Worm (Caenorhabditis elegans): Measurements from ENCODE around the gene W04G3.12.

Gene W04G3.12

DNA sequence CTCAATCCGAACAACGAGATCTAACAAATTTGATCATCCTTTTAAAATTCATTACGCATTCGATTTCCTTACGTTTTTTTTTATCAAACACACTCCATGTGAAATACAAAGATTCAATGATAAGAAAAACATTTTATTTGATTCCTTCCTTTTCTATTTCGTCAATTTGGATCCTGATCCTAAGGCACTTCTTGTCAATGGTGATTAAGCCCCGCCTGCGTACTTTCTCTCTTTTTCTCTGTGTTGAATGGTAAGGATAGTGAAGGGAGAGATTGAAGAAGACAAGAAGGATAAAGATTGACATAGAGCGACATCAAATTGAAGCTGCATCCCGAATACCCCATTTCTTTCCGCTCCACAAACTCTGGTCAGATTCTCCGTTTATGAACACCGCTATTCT is 32.6 kb upstream of the W04G3.12 start, which contains the start of gene grd-1:
TSS of gene grd-1 (plus strand) at position 241 of the 400 bp plus-strand sequence.
- TF ChIP-seq snpc-4 (tag; optimal IDR thresholded peaks at IDR 0.05) (no peak), lsy-2 (tag; optimal IDR thresholded peaks at IDR 0.05) (no peak), ztf-11 (tag; optimal IDR thresholded peaks at IDR 0.05) (no peak), lin-32 (GFP tag; optimal IDR thresholded peaks at IDR 0.05) (no peak), zip-8 (tag; optimal IDR thresholded peaks at IDR 0.05) (no peak), cnd-1 (tag; optimal IDR thresholded peaks at IDR 0.05) (no peak), bed-3 (GFP tag; optimal IDR thresholded peaks at IDR 0.05) (no peak), nhr-237 (tag; optimal IDR thresholded peaks at IDR 0.05) (no peak), blmp-1 (tag; optimal IDR thresholded peaks at IDR 0.05) (no peak), mls-2 (tag; optimal IDR thresholded peaks at IDR 0.05) (no peak), nhr-12 (tag; optimal IDR thresholded peaks at IDR 0.05) (no peak), ham-2 (GFP tag; optimal IDR thresholded peaks at IDR 0.05) (no peak), unc-120 (tag; optimal IDR thresholded peaks at IDR 0.05; ENCODE audit: poor library complexity, severe bottlenecking) (no peak), hlh-1 (tag; optimal IDR thresholded peaks at IDR 0.05) (no peak)

DNA sequence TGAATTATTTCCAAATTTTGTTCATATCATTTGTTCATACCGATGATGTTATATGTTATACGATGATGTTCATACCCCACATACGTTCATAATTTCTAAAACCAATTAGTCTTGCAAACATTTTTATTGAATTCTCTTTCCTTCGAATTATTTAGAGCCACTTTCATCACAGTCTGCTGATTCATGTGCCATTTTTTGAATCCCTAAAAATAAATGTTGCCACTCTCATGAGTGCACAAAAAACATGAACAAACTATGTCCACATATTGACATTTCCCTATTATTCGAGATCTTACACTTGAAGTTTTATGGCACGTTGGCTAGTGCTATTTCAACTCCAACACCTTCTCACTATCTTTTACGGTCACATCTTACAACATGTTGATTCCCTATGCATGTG is 30.5 kb upstream of the W04G3.12 start, which contains the start of gene clc-17:
TSS of gene clc-17 (plus strand) at position 301 of the 400 bp plus-strand sequence.
- no peak for TF ChIP-seq sem-2 (GFP tag; optimal IDR thresholded peaks at IDR 0.05)
- no peak for TF ChIP-seq nhr-237 (tag; optimal IDR thresholded peaks at IDR 0.05)

DNA sequence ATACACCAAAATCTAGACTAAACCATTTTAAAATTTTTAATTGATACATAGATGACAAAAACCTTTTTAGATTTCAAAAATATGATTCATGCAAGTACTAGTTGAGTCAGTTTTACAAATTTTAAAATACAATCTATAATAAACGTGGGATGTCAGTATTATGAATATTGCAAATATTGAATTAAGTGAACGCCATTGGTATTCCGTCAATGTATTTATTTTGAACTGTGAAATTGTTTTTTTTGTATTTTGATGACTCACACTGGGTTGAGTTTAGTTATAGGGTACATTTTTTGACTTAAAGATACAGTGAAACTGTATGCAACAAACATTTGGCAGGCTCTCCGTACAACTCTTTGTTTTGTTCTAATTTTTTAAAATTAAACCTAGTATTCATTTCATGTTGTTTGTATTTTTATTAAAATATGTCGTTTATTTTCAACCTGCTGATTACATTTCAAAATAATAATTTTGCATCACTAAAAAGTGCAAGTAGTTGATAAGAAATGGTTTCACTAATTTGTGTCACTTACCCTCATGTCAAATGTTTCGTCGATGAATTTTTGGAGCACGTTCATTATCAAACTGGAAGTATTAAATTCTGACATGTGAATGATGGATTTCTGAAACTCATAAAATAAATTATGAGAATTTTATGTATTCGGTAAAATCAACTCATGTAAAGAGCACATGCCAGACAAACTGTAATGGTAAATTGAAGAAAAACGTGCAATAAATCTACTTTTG is 28.5 kb upstream of the W04G3.12 start, which contains the start of gene W02H3.1:
TSS of gene W02H3.1 (minus strand) at position 578 of the 747 bp plus-strand sequence.
- TF ChIP-seq elt-1 (tag; optimal IDR thresholded peaks at IDR 0.05; ENCODE audit: borderline replicate concordance, insufficient read depth) (no peak), M03D4.4 (tag; optimal IDR thresholded peaks at IDR 0.05) (no peak), bed-3 (GFP tag; optimal IDR thresholded peaks at IDR 0.05) (no peak), lin-13 (tag; optimal IDR thresholded peaks at IDR 0.05) (no peak)

DNA sequence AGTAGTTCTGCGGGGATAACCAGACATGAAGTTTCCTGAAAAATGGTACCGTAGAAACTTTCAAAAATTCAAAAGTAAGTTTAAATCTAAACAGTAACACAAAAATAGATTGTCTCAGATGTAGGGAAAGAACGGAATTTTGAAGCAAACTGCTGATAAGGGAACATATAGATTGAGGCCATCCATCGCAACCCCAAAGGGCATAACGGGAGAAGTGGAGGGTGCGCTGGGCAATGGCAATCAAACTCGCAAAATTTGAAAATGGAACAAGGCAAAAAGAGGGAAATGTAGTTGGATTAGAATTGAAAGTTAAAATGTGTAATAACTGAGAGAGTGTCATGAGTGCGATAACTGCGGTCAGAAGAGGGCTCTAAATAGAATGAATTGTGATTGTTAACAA is 26.6 kb upstream of the W04G3.12 start:
- TF ChIP-seq sptf-1 (tag; optimal IDR thresholded peaks at IDR 0.05) (no peak), tbx-8 (GFP tag; optimal IDR thresholded peaks at IDR 0.05) (no peak), mep-1 (tag; optimal IDR thresholded peaks at IDR 0.05) (no peak), nhr-12 (tag; optimal IDR thresholded peaks at IDR 0.05) (no peak), blmp-1 (tag; optimal IDR thresholded peaks at IDR 0.05) (no peak), unc-120 (tag; optimal IDR thresholded peaks at IDR 0.05; ENCODE audit: poor library complexity, severe bottlenecking) (no peak), lsy-2 (tag; optimal IDR thresholded peaks at IDR 0.05) (no peak), nhr-2 (tag; optimal IDR thresholded peaks at IDR 0.05) (no peak), nhr-76 (tag; optimal IDR thresholded peaks at IDR 0.05) (no peak), unc-39 (tag; optimal IDR thresholded peaks at IDR 0.05) (no peak), pha-4 (tag; optimal IDR thresholded peaks at IDR 0.05) (no peak), bed-3 (GFP tag; optimal IDR thresholded peaks at IDR 0.05) (no peak), elt-3 (tag; optimal IDR thresholded peaks at IDR 0.05) (no peak), ceh-43 (GFP tag; optimal IDR thresholded peaks at IDR 0.05) (no peak)

DNA sequence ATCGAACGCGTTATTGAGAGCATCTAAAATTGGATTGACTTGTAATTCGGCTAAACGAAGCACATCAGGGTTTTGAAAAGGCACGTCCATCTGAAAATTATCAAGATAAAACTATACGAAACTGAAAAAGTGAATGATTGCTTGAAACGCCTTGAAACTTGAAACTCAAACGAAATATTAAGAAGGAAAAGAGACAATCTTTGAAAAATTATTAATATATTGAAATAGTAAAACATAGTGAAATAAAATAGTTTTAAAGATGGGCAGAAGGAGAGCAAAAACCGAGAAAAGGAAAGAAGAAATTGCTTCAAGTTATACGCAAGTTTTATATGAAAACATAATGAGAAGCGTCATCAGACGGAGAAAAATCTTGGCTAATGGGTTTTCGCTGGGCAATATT is 21.5 kb upstream of the W04G3.12 start, which contains the start of gene W02H3.3:
TSS of gene W02H3.3 (minus strand) at position 101 of the 400 bp plus-strand sequence.
- no peak for TF ChIP-seq nhr-237 (tag; optimal IDR thresholded peaks at IDR 0.05)

DNA sequence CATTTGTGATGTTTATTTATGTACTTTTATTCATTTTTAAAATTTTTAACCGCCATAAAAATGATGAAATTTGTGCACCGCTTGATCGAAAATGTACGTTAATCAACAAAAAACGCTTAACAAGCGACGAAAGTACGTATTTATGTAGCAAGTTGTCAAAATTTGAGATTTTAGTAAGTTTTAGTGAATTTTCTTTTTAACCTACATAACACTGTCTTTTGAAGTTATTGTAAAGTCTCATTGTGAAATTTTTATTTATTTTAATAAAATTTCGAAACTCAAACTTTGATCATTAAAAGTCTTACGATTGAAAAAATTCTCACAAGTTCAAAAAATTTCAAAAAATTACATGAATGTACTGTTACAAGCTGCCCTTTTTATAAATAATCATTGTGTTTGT is 20.7 kb upstream of the W04G3.12 start:
- TF ChIP-seq pha-4 (tag; optimal IDR thresholded peaks at IDR 0.05) (no peak), ceh-43 (GFP tag; optimal IDR thresholded peaks at IDR 0.05) (no peak), elt-1 (tag; optimal IDR thresholded peaks at IDR 0.05; ENCODE audit: borderline replicate concordance, insufficient read depth) (no peak), tbx-8 (GFP tag; optimal IDR thresholded peaks at IDR 0.05) (no peak), nhr-2 (tag; optimal IDR thresholded peaks at IDR 0.05) (no peak), ceh-83 (GFP tag; optimal IDR thresholded peaks at IDR 0.05) (no peak), mep-1 (tag; optimal IDR thresholded peaks at IDR 0.05) (no peak), nhr-237 (tag; optimal IDR thresholded peaks at IDR 0.05) (no peak), mls-2 (tag; optimal IDR thresholded peaks at IDR 0.05) (no peak), sptf-1 (tag; optimal IDR thresholded peaks at IDR 0.05) (no peak), hlh-1 (tag; optimal IDR thresholded peaks at IDR 0.05) (no peak), mab-5 (tag; optimal IDR thresholded peaks at IDR 0.05) (no peak), ces-1 (GFP tag; optimal IDR thresholded peaks at IDR 0.05) (no peak), drap-1 (GFP tag; optimal IDR thresholded peaks at IDR 0.05) (no peak), zip-8 (tag; optimal IDR thresholded peaks at IDR 0.05) (no peak)

All from whole organism, mixed stage, embryonic.